Fruit fly (Drosophila melanogaster) whole organism, adult: ENCODE results near the gene PICK1.

Experiments used
- CG11617 ChIP-seq: fragments of 200-800 bp; sonication (Bioruptor generic); optimal IDR thresholded peaks from 2 replicates; lab custom pipeline; 2017; ENCODE audit warnings: mild to moderate bottlenecking, missing biosample characterization, missing genetic modification reagents, missing genetic modification characterization
- CG1620 ChIP-seq: fragments of 200-800 bp; sonication (Bioruptor generic); optimal IDR thresholded peaks from 2 replicates; lab custom pipeline; 2016; ENCODE audit warnings: missing biosample characterization, missing genetic modification characterization
- CG33017 ChIP-seq: fragments of 200-800 bp; sonication (Bioruptor generic); optimal IDR thresholded peaks from 2 replicates; lab custom pipeline; 2018; ENCODE audit warnings: missing biosample characterization, mild to moderate bottlenecking, missing genetic modification characterization, moderate library complexity
- Crg-1 ChIP-seq: fragments of 200-800 bp; sonication (Bioruptor generic); optimal IDR thresholded peaks from 2 replicates; lab custom pipeline; 2016; ENCODE audit warnings: missing biosample characterization, missing genetic modification characterization
- ovo ChIP-seq: fragments of 200-800 bp; sonication (Bioruptor generic); optimal IDR thresholded peaks from 2 replicates; lab custom pipeline; 2016; ENCODE audit warnings: missing biosample characterization, missing genetic modification characterization

dm6 chr2L:12656865-12657264, 38.0 kb upstream of the PICK1 start, which contains the start of gene pdm2:
- TF ChIP-seq ovo (GFP tag; lab: Kevin White, UChicago) = no peak
- TF ChIP-seq CG1620 (GFP tag; lab: Kevin White, UChicago) = no peak
- no peak for TF ChIP-seq CG33017 (tag; lab: Kevin White, UChicago)
- TF ChIP-seq Crg-1 (GFP tag; lab: Kevin White, UChicago) = no peak
- TF ChIP-seq CG11617 (GFP tag; lab: Kevin White, UChicago) = no peak
